Worm (Caenorhabditis elegans) whole organism, late embryonic: ENCODE results near the gene sop-2.

Experiments
- ceh-45 ChIP-seq: fragments of 200-800 bp; sonication (Bioruptor generic); IDR thresholded peaks from 2 replicates; pipeline ENCODE4 v1.3.6; 2022; ENCODE audit warnings: missing genetic modification reagents, missing genetic modification characterization, missing compliant biosample characterization
- madf-2 ChIP-seq: sonication (generic microtip); optimal IDR thresholded peaks from 2 replicates; lab custom pipeline; 2017; ENCODE audit warnings: missing genetic modification characterization, missing compliant biosample characterization
- pha-4 ChIP-seq: fragments of 150-350 bp; optimal IDR thresholded peaks from 2 replicates; lab custom pipeline; 2018; ENCODE audit warnings: missing biosample characterization, missing genetic modification reagents, missing genetic modification characterization
- sox-4 ChIP-seq: sonication (generic microtip); optimal IDR thresholded peaks from 2 replicates; lab custom pipeline; 2017; ENCODE audit warnings: mild to moderate bottlenecking, missing genetic modification characterization, inconsistent platforms, missing compliant biosample characterization

- TF ChIP-seq sox-4 (tag; lab: Kevin White, UChicago): no peak
- TF ChIP-seq ceh-45 (GFP tag; lab: Robert Waterston, UW): no peak
- TF ChIP-seq madf-2 (tag; lab: Kevin White, UChicago): no peak
- TF ChIP-seq pha-4 (tag; lab: Kevin White, UChicago): no peak
Measured at ce11 chrII:12343710-12344109, 4.0 kb downstream of the sop-2 start.
